Fruit fly (Drosophila melanogaster) whole organism, adult: ENCODE data around the gene CG15043.

Source experiments
- CG12768 ChIP-seq: fragments of 200-800 bp; sonication (Bioruptor generic); optimal IDR thresholded peaks from 2 replicates; lab custom pipeline; 2017; ENCODE audit warnings: missing biosample characterization, missing genetic modification characterization, mild to moderate bottlenecking, moderate library complexity, missing genetic modification reagents
- CG14711 ChIP-seq: fragments of 200-800 bp; sonication (Bioruptor generic); optimal IDR thresholded peaks from 2 replicates; lab custom pipeline; 2018; ENCODE audit warnings: missing biosample characterization, mild to moderate bottlenecking, missing genetic modification characterization, moderate library complexity
- CG33017 ChIP-seq: fragments of 200-800 bp; sonication (Bioruptor generic); optimal IDR thresholded peaks from 2 replicates; lab custom pipeline; 2018; ENCODE audit warnings: missing biosample characterization, mild to moderate bottlenecking, missing genetic modification characterization, moderate library complexity
- CG7045 ChIP-seq: fragments of 200-800 bp; sonication (Bioruptor generic); optimal IDR thresholded peaks from 2 replicates; lab custom pipeline; 2017; ENCODE audit warnings: missing biosample characterization, mild to moderate bottlenecking, missing genetic modification characterization
- Clk ChIP-seq: fragments of 200-800 bp; sonication (Bioruptor generic); optimal IDR thresholded peaks from 2 replicates; lab custom pipeline; 2017; ENCODE audit warnings: missing biosample characterization, missing genetic modification characterization
- Hr96 ChIP-seq: fragments of 200-800 bp; sonication (Bioruptor generic); optimal IDR thresholded peaks from 2 replicates; lab custom pipeline; 2016; ENCODE audit warnings: missing biosample characterization, missing genetic modification characterization
- cic ChIP-seq: fragments of 200-800 bp; sonication (Bioruptor generic); optimal IDR thresholded peaks from 2 replicates; lab custom pipeline; 2017; ENCODE audit warnings: missing biosample characterization, mild to moderate bottlenecking, missing genetic modification characterization, moderate library complexity
- kay ChIP-seq: fragments of 200-800 bp; sonication (Bioruptor generic); peaks from one replicate; lab custom pipeline; 2016; ENCODE audit warnings: missing biosample characterization, missing genetic modification characterization, borderline replicate concordance
- ovo ChIP-seq: fragments of 200-800 bp; sonication (Bioruptor generic); optimal IDR thresholded peaks from 2 replicates; lab custom pipeline; 2016; ENCODE audit warnings: missing biosample characterization, missing genetic modification characterization
- pad ChIP-seq: fragments of 200-800 bp; sonication (Bioruptor generic); optimal IDR thresholded peaks from 3 replicates; lab custom pipeline; 2017; ENCODE audit warnings: missing biosample characterization, missing genetic modification characterization, mild to moderate bottlenecking, moderate library complexity, missing genetic modification reagents
- tj ChIP-seq: fragments of 200-800 bp; sonication (Bioruptor generic); optimal IDR thresholded peaks from 3 replicates; lab custom pipeline; 2017; ENCODE audit warnings: missing biosample characterization, mild to moderate bottlenecking, missing genetic modification characterization, moderate library complexity
- toe ChIP-seq: fragments of 200-800 bp; sonication (Bioruptor generic); optimal IDR thresholded peaks from 2 replicates; lab custom pipeline; 2016; ENCODE audit warnings: missing biosample characterization, missing genetic modification characterization

dm6 chrX:18538204-18538864 is 44.4 kb upstream of the CG15043 start:
- TF ChIP-seq CG7045 (GFP tag; lab: Kevin White, UChicago): no peak
- no peak for TF ChIP-seq kay (GFP tag; lab: Kevin White, UChicago)
- no peak for TF ChIP-seq Hr96 (GFP tag; lab: Kevin White, UChicago)
- no peak for TF ChIP-seq CG12768 (GFP tag; lab: Kevin White, UChicago)
- TF ChIP-seq ovo (GFP tag; lab: Kevin White, UChicago): no peak
- TF ChIP-seq cic (GFP tag; lab: Kevin White, UChicago): no peak
- TF ChIP-seq pad: no peak
- no peak for TF ChIP-seq CG33017
- TF ChIP-seq toe: no peak
- TF ChIP-seq CG14711: no peak
- no peak for TF ChIP-seq Clk
- TF ChIP-seq tj (GFP tag; lab: Kevin White, UChicago): no peak
